Worm (Caenorhabditis elegans) whole organism, mixed stage, embryonic: ENCODE data around the gene R144.3.

Experiments
- M03D4.4 ChIP-seq: sonication (generic microtip); optimal IDR thresholded peaks from 2 replicates; lab custom pipeline; 2017; ENCODE audit warnings: mild to moderate bottlenecking, missing genetic modification characterization, missing compliant biosample characterization
- bed-3 ChIP-seq: fragments of 200-800 bp; sonication (Bioruptor generic); optimal IDR thresholded peaks from 3 replicates; lab custom pipeline; 2018; ENCODE audit warnings: mild to moderate bottlenecking, missing genetic modification characterization, moderate library complexity, missing compliant biosample characterization
- blmp-1 ChIP-seq: fragments of 150-350 bp; optimal IDR thresholded peaks from 2 replicates; lab custom pipeline; 2014; ENCODE audit warnings: missing biosample characterization, missing genetic modification characterization
- ceh-39 ChIP-seq: fragments of 150-350 bp; optimal IDR thresholded peaks from 2 replicates; lab custom pipeline; 2014; ENCODE audit warnings: missing biosample characterization, missing genetic modification characterization
- ceh-43 ChIP-seq: fragments of 200-800 bp; sonication (Bioruptor generic); optimal IDR thresholded peaks from 2 replicates; lab custom pipeline; 2018; ENCODE audit warnings: mild to moderate bottlenecking, missing genetic modification characterization, moderate library complexity, missing compliant biosample characterization
- ceh-83 ChIP-seq: fragments of 200-800 bp; sonication (Bioruptor generic); optimal IDR thresholded peaks from 2 replicates; lab custom pipeline; 2018; ENCODE audit warnings: mild to moderate bottlenecking, missing genetic modification characterization, missing compliant biosample characterization
- ces-1 ChIP-seq: fragments of 150-350 bp; optimal IDR thresholded peaks from 2 replicates; lab custom pipeline; 2014; ENCODE audit warnings: missing biosample characterization, missing genetic modification reagents, missing genetic modification characterization
- cnd-1 ChIP-seq: fragments of 200-800 bp; sonication (Bioruptor generic); optimal IDR thresholded peaks from 2 replicates; lab custom pipeline; 2018; ENCODE audit warnings: mild to moderate bottlenecking, missing genetic modification characterization, missing compliant biosample characterization
- drap-1 ChIP-seq: fragments of 200-800 bp; sonication (Bioruptor generic); optimal IDR thresholded peaks from 3 replicates; lab custom pipeline; 2018; ENCODE audit warnings: mild to moderate bottlenecking, missing genetic modification characterization, missing compliant biosample characterization
- elt-3 ChIP-seq: fragments of 150-350 bp; optimal IDR thresholded peaks from 2 replicates; lab custom pipeline; 2014; ENCODE audit warnings: missing biosample characterization, missing genetic modification characterization
- flh-1 ChIP-seq: fragments of 200-800 bp; sonication (Bioruptor generic); optimal IDR thresholded peaks from 2 replicates; lab custom pipeline; 2018; ENCODE audit warnings: mild to moderate bottlenecking, missing genetic modification characterization, moderate library complexity, missing compliant biosample characterization
- ham-2 ChIP-seq: fragments of 200-800 bp; sonication (Bioruptor generic); optimal IDR thresholded peaks from 2 replicates; lab custom pipeline; 2018; ENCODE audit warnings: mild to moderate bottlenecking, missing genetic modification characterization, missing compliant biosample characterization
- hlh-1 ChIP-seq: fragments of 150-350 bp; optimal IDR thresholded peaks from 2 replicates; lab custom pipeline; 2014; ENCODE audit warnings: missing biosample characterization, missing genetic modification reagents, missing genetic modification characterization
- lin-32 ChIP-seq: fragments of 200-800 bp; sonication (Bioruptor generic); optimal IDR thresholded peaks from 2 replicates; lab custom pipeline; 2018; ENCODE audit warnings: mild to moderate bottlenecking, missing genetic modification characterization, missing compliant biosample characterization
- lsy-2 ChIP-seq: fragments of 150-350 bp; optimal IDR thresholded peaks from 2 replicates; lab custom pipeline; 2014; ENCODE audit warnings: missing biosample characterization, missing genetic modification characterization
- mab-5 ChIP-seq: fragments of 150-350 bp; optimal IDR thresholded peaks from 2 replicates; lab custom pipeline; 2014; ENCODE audit warnings: missing biosample characterization, missing genetic modification characterization
- mls-2 ChIP-seq: sonication (generic microtip); optimal IDR thresholded peaks from 2 replicates; lab custom pipeline; 2016; ENCODE audit warnings: mild to moderate bottlenecking, missing genetic modification characterization, moderate library complexity, missing compliant biosample characterization
- nhr-12 ChIP-seq: fragments of 150-350 bp; optimal IDR thresholded peaks from 2 replicates; lab custom pipeline; 2014; ENCODE audit warnings: missing biosample characterization, missing genetic modification characterization
- nhr-2 ChIP-seq: fragments of 150-350 bp; optimal IDR thresholded peaks from 2 replicates; lab custom pipeline; 2014; ENCODE audit warnings: missing biosample characterization, missing genetic modification characterization
- pha-4 ChIP-seq: fragments of 150-350 bp; optimal IDR thresholded peaks from 2 replicates; lab custom pipeline; 2018; ENCODE audit warnings: missing biosample characterization, missing genetic modification reagents, missing genetic modification characterization
- sem-2 ChIP-seq: fragments of 200-800 bp; sonication (Bioruptor generic); optimal IDR thresholded peaks from 2 replicates; lab custom pipeline; 2018; ENCODE audit warnings: mild to moderate bottlenecking, missing genetic modification characterization, missing compliant biosample characterization
- snpc-4 ChIP-seq: fragments of 150-350 bp; optimal IDR thresholded peaks from 2 replicates; lab custom pipeline; 2014; ENCODE audit warnings: missing biosample characterization, missing genetic modification characterization
- sptf-1 ChIP-seq: sonication (generic microtip); optimal IDR thresholded peaks from 2 replicates; lab custom pipeline; 2017; ENCODE audit warnings: mild to moderate bottlenecking, missing genetic modification characterization, moderate library complexity, missing compliant biosample characterization
- tbx-8 ChIP-seq: fragments of 200-800 bp; sonication (Bioruptor generic); optimal IDR thresholded peaks from 2 replicates; lab custom pipeline; 2018; ENCODE audit warnings: mild to moderate bottlenecking, missing genetic modification characterization, moderate library complexity, missing compliant biosample characterization
- unc-120 ChIP-seq: sonication (generic microtip); optimal IDR thresholded peaks from 2 replicates; lab custom pipeline; 2017; ENCODE audit warnings: missing genetic modification characterization, missing compliant biosample characterization; ENCODE audit not compliant: poor library complexity, severe bottlenecking
- unc-39 ChIP-seq: fragments of 150-350 bp; optimal IDR thresholded peaks from 2 replicates; lab custom pipeline; 2014; ENCODE audit warnings: missing biosample characterization, missing genetic modification characterization
- zip-8 ChIP-seq: fragments of 150-350 bp; optimal IDR thresholded peaks from 2 replicates; lab custom pipeline; 2014; ENCODE audit warnings: missing biosample characterization, missing genetic modification characterization
- ztf-11 ChIP-seq: fragments of 150-350 bp; optimal IDR thresholded peaks from 2 replicates; lab custom pipeline; 2014; ENCODE audit warnings: missing biosample characterization, missing genetic modification characterization

The R144.3 gene

ce11 chrIII:4987666-4988065 lies 34.1 kb upstream of the R144.3 start:
- no peak for TF ChIP-seq flh-1
- no peak for TF ChIP-seq ces-1

ce11 chrIII:4998111-4998859 lies 23.5 kb upstream of the R144.3 start, which contains the start of gene tmem-131:
Gene tmem-131, minus strand, starts transcription at chrIII:4998161.
- TF ChIP-seq hlh-1 (no peak), unc-39 (tag; lab: Kevin White, UChicago) (no peak), ces-1 (no peak), cnd-1 (tag; lab: Kevin White, UChicago) (no peak), tbx-8 (GFP tag; lab: Kevin White, UChicago) (no peak), ceh-83 (no peak), unc-120 (tag; lab: Kevin White, UChicago) (no peak), elt-3 (no peak), pha-4 (no peak), mls-2 (tag; lab: Kevin White, UChicago) (no peak), mab-5 (tag; lab: Kevin White, UChicago) (no peak), lsy-2 (tag; lab: Kevin White, UChicago) (no peak), lin-32 (no peak)

- TF ChIP-seq tbx-8 (GFP tag; lab: Kevin White, UChicago) (no peak), nhr-12 (tag; lab: Kevin White, UChicago) (no peak), cnd-1 (tag; lab: Kevin White, UChicago) (no peak), M03D4.4 (tag; lab: Kevin White, UChicago) (no peak), sem-2 (no peak), snpc-4 (tag; lab: Kevin White, UChicago) (no peak), ceh-43 (GFP tag; lab: Kevin White, UChicago) (no peak), hlh-1 (no peak), lin-32 (no peak), blmp-1 (tag; lab: Kevin White, UChicago) (no peak), zip-8 (tag; lab: Kevin White, UChicago) (no peak)
These were observed 22.8 kb upstream of the R144.3 start, which contains the start of gene smcr-8 for ce11 chrIII:4998956-4999425. Gene smcr-8, plus strand, starts transcription at chrIII:4999375.

ce11 chrIII:5002231-5002630 lies 19.6 kb upstream of the R144.3 start, which contains the start of gene R144.10:
Gene R144.10, minus strand, starts transcription at chrIII:5002331.
- TF ChIP-seq sptf-1 (tag; lab: Kevin White, UChicago) (no peak), pha-4 (no peak), snpc-4 (tag; lab: Kevin White, UChicago) (no peak), ztf-11 (tag; lab: Kevin White, UChicago) (no peak), ham-2 (no peak)

- TF ChIP-seq ztf-11 (tag; lab: Kevin White, UChicago): no peak
- TF ChIP-seq tbx-8 (GFP tag; lab: Kevin White, UChicago): no peak
- TF ChIP-seq, all 35 proteins: peak for 0
These were observed 17.2 kb upstream of the R144.3 start, which contains the start of gene R144.6 for ce11 chrIII:5004621-5005020. Gene R144.6, minus strand, starts transcription at chrIII:5004721.

- TF ChIP-seq ces-1 (no peak), bed-3 (no peak), mab-5 (tag; lab: Kevin White, UChicago) (no peak), ceh-39 (tag; lab: Kevin White, UChicago) (no peak), drap-1 (GFP tag; lab: Kevin White, UChicago) (no peak), ceh-83 (no peak), hlh-1 (no peak), lsy-2 (tag; lab: Kevin White, UChicago) (no peak), blmp-1 (tag; lab: Kevin White, UChicago) (no peak), nhr-2 (tag; lab: Kevin White, UChicago) (no peak), flh-1 (no peak)
These were observed 14.9 kb upstream of the R144.3 start, which contains the start of gene R144.12 for ce11 chrIII:5006881-5007280. Gene R144.12, minus strand, starts transcription at chrIII:5006981.
